Worm (Caenorhabditis elegans) whole organism, late embryonic: ENCODE results near the gene nlp-23.

Source experiments
- C08G9.2 ChIP-seq: sonication (generic microtip); optimal IDR thresholded peaks from 2 replicates; lab custom pipeline; 2016; ENCODE audit warnings: mild to moderate bottlenecking, missing genetic modification characterization, moderate library complexity, missing compliant biosample characterization
- C38D4.7 ChIP-seq: fragments of 200-800 bp; sonication (Bioruptor generic); optimal IDR thresholded peaks from 2 replicates; lab custom pipeline; 2018; ENCODE audit warnings: mild to moderate bottlenecking, missing genetic modification characterization, moderate library complexity, missing compliant biosample characterization
- F13H6.1 ChIP-seq: sonication (generic microtip); optimal IDR thresholded peaks from 2 replicates; lab custom pipeline; 2016; ENCODE audit warnings: missing genetic modification characterization, missing compliant biosample characterization
- K02D7.2 ChIP-seq: sonication (generic microtip); optimal IDR thresholded peaks from 2 replicates; lab custom pipeline; 2017; ENCODE audit warnings: mild to moderate bottlenecking, missing genetic modification characterization, missing compliant biosample characterization
- K09A11.1 ChIP-seq: sonication (generic microtip); optimal IDR thresholded peaks from 2 replicates; lab custom pipeline; 2017; ENCODE audit warnings: antibody characterized with exemption, mild to moderate bottlenecking, missing genetic modification characterization, missing compliant biosample characterization; ENCODE audit not compliant: insufficient read depth
- T23F11.4 ChIP-seq: fragments of 200-800 bp; sonication (Bioruptor generic); optimal IDR thresholded peaks from 2 replicates; lab custom pipeline; 2018; ENCODE audit warnings: mild to moderate bottlenecking, missing genetic modification characterization, missing compliant biosample characterization
- Y22D7AL.16 ChIP-seq: sonication (generic microtip); optimal IDR thresholded peaks from 2 replicates; lab custom pipeline; 2016; ENCODE audit warnings: missing genetic modification characterization, missing compliant biosample characterization
- ahr-1 ChIP-seq: sonication (generic microtip); optimal IDR thresholded peaks from 2 replicates; lab custom pipeline; 2016; ENCODE audit warnings: missing genetic modification characterization, missing compliant biosample characterization
- ceh-14 ChIP-seq: sonication (generic microtip); optimal IDR thresholded peaks from 2 replicates; lab custom pipeline; 2016; ENCODE audit warnings: missing genotype, missing genetic modification characterization, missing compliant biosample characterization
- ceh-19 ChIP-seq: fragments of 200-800 bp; sonication (Bioruptor generic); optimal IDR thresholded peaks from 2 replicates; lab custom pipeline; 2018; ENCODE audit warnings: mild to moderate bottlenecking, missing genetic modification characterization, missing compliant biosample characterization
- ceh-2 ChIP-seq: sonication (generic microtip); optimal IDR thresholded peaks from 2 replicates; lab custom pipeline; 2016; ENCODE audit warnings: missing genotype, missing genetic modification characterization, missing compliant biosample characterization
- ceh-30 ChIP-seq: fragments of 150-350 bp; optimal IDR thresholded peaks from 2 replicates; lab custom pipeline; 2014; ENCODE audit warnings: missing biosample characterization, missing genetic modification characterization
- ceh-34 ChIP-seq: sonication (generic microtip); optimal IDR thresholded peaks from 2 replicates; lab custom pipeline; 2016; ENCODE audit warnings: mild to moderate bottlenecking, missing genetic modification characterization, missing compliant biosample characterization
- ceh-48 ChIP-seq: sonication (generic microtip); optimal IDR thresholded peaks from 2 replicates; lab custom pipeline; 2016; ENCODE audit warnings: missing genetic modification characterization, inconsistent platforms, missing compliant biosample characterization
- ceh-9 ChIP-seq: sonication (generic microtip); optimal IDR thresholded peaks from 2 replicates; lab custom pipeline; 2016; ENCODE audit warnings: mild to moderate bottlenecking, missing genetic modification characterization, inconsistent platforms, missing compliant biosample characterization
- dve-1 ChIP-seq: sonication (generic microtip); optimal IDR thresholded peaks from 2 replicates; lab custom pipeline; 2017; ENCODE audit warnings: antibody characterized with exemption, mild to moderate bottlenecking, missing genetic modification characterization, missing compliant biosample characterization
- elt-2 ChIP-seq: sonication (generic microtip); optimal IDR thresholded peaks from 2 replicates; lab custom pipeline; 2016; ENCODE audit warnings: missing genetic modification reagents, missing genetic modification characterization, missing compliant biosample characterization
- elt-4 ChIP-seq: sonication (generic microtip); optimal IDR thresholded peaks from 2 replicates; lab custom pipeline; 2016; ENCODE audit warnings: missing genetic modification characterization, missing compliant biosample characterization
- fkh-6 ChIP-seq: sonication (generic microtip); optimal IDR thresholded peaks from 2 replicates; lab custom pipeline; 2016; ENCODE audit warnings: missing genetic modification characterization, missing compliant biosample characterization
- gmeb-2 ChIP-seq: sonication (generic microtip); optimal IDR thresholded peaks from 2 replicates; lab custom pipeline; 2016; ENCODE audit warnings: missing genetic modification characterization, inconsistent platforms, missing compliant biosample characterization
- hlh-15 ChIP-seq: sonication (generic microtip); optimal IDR thresholded peaks from 2 replicates; lab custom pipeline; 2016; ENCODE audit warnings: missing genetic modification characterization, missing compliant biosample characterization
- hlh-6 ChIP-seq: sonication (generic microtip); optimal IDR thresholded peaks from 2 replicates; lab custom pipeline; 2016; ENCODE audit warnings: missing genotype, missing genetic modification characterization, missing compliant biosample characterization
- hlh-8 ChIP-seq: sonication (generic microtip); optimal IDR thresholded peaks from 2 replicates; lab custom pipeline; 2016; ENCODE audit warnings: missing genotype, missing genetic modification characterization, missing compliant biosample characterization
- lin-11 ChIP-seq: fragments of 200-800 bp; sonication (Bioruptor generic); optimal IDR thresholded peaks from 2 replicates; lab custom pipeline; 2018; ENCODE audit warnings: mild to moderate bottlenecking, missing genetic modification characterization, missing compliant biosample characterization
- mec-3 ChIP-seq: sonication (generic microtip); optimal IDR thresholded peaks from 2 replicates; lab custom pipeline; 2016; ENCODE audit warnings: borderline replicate concordance, missing genetic modification characterization, missing compliant biosample characterization
- nfya-1 ChIP-seq: sonication (generic microtip); optimal IDR thresholded peaks from 2 replicates; lab custom pipeline; 2017; ENCODE audit warnings: missing genetic modification characterization, mild to moderate bottlenecking, missing compliant biosample characterization, antibody characterized with exemption, moderate library complexity
- nhr-11 ChIP-seq: fragments of 150-350 bp; optimal IDR thresholded peaks from 2 replicates; lab custom pipeline; 2014; ENCODE audit warnings: missing biosample characterization, missing genetic modification characterization
- npax-4 ChIP-seq: sonication (generic microtip); optimal IDR thresholded peaks from 2 replicates; lab custom pipeline; 2016; ENCODE audit warnings: missing genetic modification characterization, missing compliant biosample characterization
- odd-2 ChIP-seq: sonication (generic microtip); optimal IDR thresholded peaks from 2 replicates; lab custom pipeline; 2017; ENCODE audit warnings: antibody characterized with exemption, mild to moderate bottlenecking, missing genetic modification characterization, missing compliant biosample characterization
- pag-3 ChIP-seq: sonication (generic microtip); optimal IDR thresholded peaks from 2 replicates; lab custom pipeline; 2016; ENCODE audit warnings: missing compliant biosample characterization, missing genetic modification characterization, borderline replicate concordance
- pqm-1 ChIP-seq: sonication (generic microtip); optimal IDR thresholded peaks from 2 replicates; lab custom pipeline; 2016; ENCODE audit warnings: missing genetic modification characterization, missing compliant biosample characterization
- rnt-1 ChIP-seq: sonication (generic microtip); optimal IDR thresholded peaks from 2 replicates; lab custom pipeline; 2016; ENCODE audit warnings: missing genetic modification characterization, missing compliant biosample characterization
- sox-4 ChIP-seq: sonication (generic microtip); optimal IDR thresholded peaks from 2 replicates; lab custom pipeline; 2017; ENCODE audit warnings: mild to moderate bottlenecking, missing genetic modification characterization, inconsistent platforms, missing compliant biosample characterization
- syd-9 ChIP-seq: sonication (generic microtip); optimal IDR thresholded peaks from 2 replicates; lab custom pipeline; 2016; ENCODE audit warnings: mild to moderate bottlenecking, missing genetic modification characterization, moderate library complexity, missing compliant biosample characterization
- tbx-2 ChIP-seq: sonication (generic microtip); optimal IDR thresholded peaks from 2 replicates; lab custom pipeline; 2016; ENCODE audit warnings: missing genetic modification characterization, missing compliant biosample characterization
- unc-42 ChIP-seq: sonication (generic microtip); optimal IDR thresholded peaks from 2 replicates; lab custom pipeline; 2016; ENCODE audit warnings: missing genotype, missing genetic modification characterization, missing compliant biosample characterization
- unc-86 ChIP-seq: sonication (generic microtip); optimal IDR thresholded peaks from 2 replicates; lab custom pipeline; 2016; ENCODE audit warnings: missing genetic modification characterization, missing compliant biosample characterization
- zip-5 ChIP-seq: sonication (generic microtip); optimal IDR thresholded peaks from 2 replicates; lab custom pipeline; 2016; ENCODE audit warnings: missing genetic modification characterization, missing compliant biosample characterization

Gene nlp-23

DNA sequence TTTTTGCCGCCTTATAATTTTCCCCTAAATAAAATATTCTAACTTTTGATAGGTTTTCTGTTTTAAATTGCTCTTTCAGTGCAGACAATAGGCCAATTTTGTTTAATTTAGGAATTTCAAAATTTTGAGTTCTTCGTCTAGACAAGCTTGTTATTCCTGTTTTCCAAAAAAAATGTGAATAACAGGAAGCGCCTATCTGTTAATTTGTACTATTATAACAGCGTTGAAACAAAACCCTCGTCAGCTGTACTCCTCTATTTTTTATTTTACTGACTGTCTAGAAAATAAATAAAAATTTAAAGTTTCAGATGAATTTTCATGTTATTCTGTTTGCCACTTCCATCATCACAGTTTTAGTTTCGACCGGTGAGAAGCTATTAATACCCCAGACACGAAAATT is 38.5 kb upstream of the nlp-23 start, which contains the start of gene F47G3.4:
Gene F47G3.4, plus strand, starts transcription at position 301 of the 400 bp plus-strand sequence.
- TF ChIP-seq ceh-30 (no peak), ceh-48 (tag; lab: Kevin White, UChicago) (no peak), ceh-14 (no peak), elt-4 (tag; lab: Kevin White, UChicago) (no peak), mec-3 (no peak), lin-11 (no peak), K09A11.1 (tag; lab: Kevin White, UChicago) (no peak), nfya-1 (tag; lab: Kevin White, UChicago) (no peak), hlh-8 (tag; lab: Kevin White, UChicago) (no peak), ceh-34 (tag; lab: Kevin White, UChicago) (no peak), T23F11.4 (GFP tag; lab: Kevin White, UChicago) (no peak), ceh-2 (tag; lab: Kevin White, UChicago) (no peak), pqm-1 (no peak), nhr-11 (tag; lab: Kevin White, UChicago) (no peak), unc-86 (tag; lab: Kevin White, UChicago) (no peak)

DNA sequence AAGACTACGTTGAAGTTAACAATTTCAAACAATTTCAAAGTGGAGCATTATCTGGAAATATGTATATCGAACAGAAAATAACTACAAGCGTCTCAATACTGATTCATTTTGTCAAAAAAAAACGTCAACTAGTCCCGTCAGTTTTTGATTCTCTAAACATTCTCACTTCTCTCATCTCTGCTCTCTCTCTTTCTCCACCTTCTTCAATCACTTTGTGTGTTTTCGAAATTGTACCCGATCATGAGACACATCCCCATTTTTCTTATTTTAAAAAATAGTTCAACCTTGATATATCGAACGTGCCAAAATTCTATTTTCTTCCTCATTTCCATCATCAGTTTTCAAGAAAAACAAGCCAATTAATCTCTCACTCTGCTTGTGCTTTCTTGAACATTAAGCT is 38.1 kb upstream of the nlp-23 start:
- no peak for TF ChIP-seq nfya-1 (tag; lab: Kevin White, UChicago)
- no peak for TF ChIP-seq rnt-1 (tag; lab: Kevin White, UChicago)
- TF ChIP-seq sox-4 (tag; lab: Kevin White, UChicago): no peak
- TF ChIP-seq Y22D7AL.16: no peak
- TF ChIP-seq ceh-2 (tag; lab: Kevin White, UChicago): no peak
- TF ChIP-seq ceh-34 (tag; lab: Kevin White, UChicago): no peak
- no peak for TF ChIP-seq pag-3 (tag; lab: Kevin White, UChicago)
- TF ChIP-seq unc-42: no peak
- no peak for TF ChIP-seq npax-4 (tag; lab: Kevin White, UChicago)
- TF ChIP-seq mec-3: no peak
- no peak for TF ChIP-seq F13H6.1 (tag; lab: Kevin White, UChicago)
- no peak for TF ChIP-seq tbx-2 (tag; lab: Kevin White, UChicago)

DNA sequence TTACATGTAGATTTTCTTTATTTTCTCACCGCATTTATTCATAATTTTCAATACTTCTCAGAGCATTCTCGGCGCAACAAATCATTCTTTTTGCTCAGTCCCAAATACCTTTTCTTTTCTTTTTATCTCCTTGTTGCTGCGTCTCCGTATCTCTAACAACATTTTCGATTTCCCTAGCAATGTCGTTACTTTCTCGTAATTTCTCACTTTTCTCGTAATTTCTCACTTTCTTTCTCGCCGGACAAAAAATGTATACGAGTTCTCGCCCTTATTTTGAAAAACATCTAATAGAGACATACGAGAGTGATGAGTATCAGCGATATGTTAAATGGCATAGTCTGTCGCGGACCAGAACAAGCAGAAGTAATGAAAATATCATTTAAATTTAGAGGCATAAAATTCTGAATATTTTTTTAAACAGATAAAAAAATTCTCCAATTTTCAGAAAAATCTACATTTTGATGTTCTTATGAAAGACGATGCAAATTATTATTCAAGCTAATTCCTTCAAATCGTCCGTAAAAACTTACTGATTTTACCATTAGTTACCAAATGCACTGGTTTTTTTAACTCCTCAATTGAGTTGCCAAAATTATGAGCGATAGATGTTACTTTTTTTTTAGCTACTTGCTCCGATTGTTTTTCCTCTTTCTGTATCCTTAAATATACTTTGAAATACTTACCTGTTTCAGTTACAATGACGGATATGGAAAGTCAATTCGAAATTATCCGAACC is 32.7 kb upstream of the nlp-23 start, which contains the start of gene F47G3.3:
Gene F47G3.3, plus strand, starts transcription at position 686 of the 736 bp plus-strand sequence.
- TF ChIP-seq odd-2 (tag; lab: Kevin White, UChicago) (no peak), unc-86 (tag; lab: Kevin White, UChicago) (no peak), ceh-30 (no peak), K02D7.2 (tag; lab: Kevin White, UChicago) (no peak), gmeb-2 (no peak)

DNA sequence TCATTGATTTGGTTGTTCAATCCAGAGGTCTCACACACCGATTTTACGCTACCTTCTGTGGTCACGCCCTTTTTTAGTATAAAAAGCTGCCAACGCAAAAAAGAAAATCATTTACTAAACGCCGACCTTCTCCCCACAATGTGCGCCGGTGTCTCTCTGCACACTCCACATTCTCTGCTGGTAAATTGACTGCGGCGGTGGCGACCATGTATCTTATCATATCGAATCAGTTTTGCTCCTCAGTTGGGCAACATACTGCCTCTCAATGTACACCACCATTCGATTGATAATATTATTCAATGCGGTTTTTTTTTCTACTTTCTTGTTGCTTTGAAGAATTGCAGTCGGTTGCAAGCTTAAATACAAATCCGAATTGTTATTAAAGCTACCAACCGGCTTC is 29.4 kb upstream of the nlp-23 start:
- TF ChIP-seq elt-2 (tag; lab: Kevin White, UChicago) (peak; percentile 63), Y22D7AL.16 (no peak)

DNA sequence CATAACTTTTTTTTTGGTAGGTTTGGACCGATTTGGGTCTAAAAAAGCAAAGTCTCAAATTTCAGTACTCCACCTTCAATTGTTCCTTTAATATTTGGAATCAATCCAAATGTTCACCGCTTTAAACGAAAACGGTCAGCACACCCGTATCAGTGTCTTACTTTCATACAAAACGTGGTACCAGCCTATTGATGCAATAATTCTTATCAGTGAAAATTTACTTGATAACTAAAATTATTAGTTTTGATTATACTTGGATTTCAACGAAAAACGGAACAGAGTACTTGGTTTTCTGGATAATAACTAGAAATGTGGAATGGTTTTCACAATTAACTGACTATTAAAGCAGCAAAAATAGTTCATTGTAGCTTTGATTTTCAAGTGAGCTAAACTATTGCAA is 27.9 kb upstream of the nlp-23 start:
- TF ChIP-seq fkh-6 (tag; lab: Kevin White, UChicago): no peak
- TF ChIP-seq elt-2 (tag; lab: Kevin White, UChicago): peak; percentile 73

DNA sequence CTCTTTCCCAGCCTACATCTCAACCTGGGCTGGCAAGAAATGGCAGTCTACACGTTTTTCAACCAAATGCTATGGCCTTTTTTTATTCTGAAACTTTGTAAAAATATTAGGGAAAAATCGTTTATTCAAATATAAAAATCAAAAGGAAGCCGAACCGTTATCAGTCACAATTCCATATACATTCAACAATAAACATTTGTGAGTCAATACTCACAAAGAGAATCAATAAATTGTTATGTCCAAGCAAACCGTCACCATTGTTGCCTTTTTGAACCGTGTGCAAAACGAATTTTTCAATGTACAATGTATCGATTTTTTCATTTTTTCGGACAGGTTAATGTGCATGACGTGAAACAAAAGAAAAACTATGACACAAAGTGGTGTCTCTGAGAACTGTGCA is 26.3 kb upstream of the nlp-23 start:
- TF ChIP-seq ceh-9 (tag; lab: Kevin White, UChicago) (no peak), C38D4.7 (GFP tag; lab: Kevin White, UChicago) (no peak), hlh-15 (tag; lab: Kevin White, UChicago) (no peak), zip-5 (tag; lab: Kevin White, UChicago) (no peak), C08G9.2 (no peak), hlh-6 (no peak), ceh-19 (no peak), mec-3 (no peak), syd-9 (tag; lab: Kevin White, UChicago) (no peak), dve-1 (tag; lab: Kevin White, UChicago) (no peak), ahr-1 (tag; lab: Kevin White, UChicago) (no peak)
